Fruit fly (Drosophila melanogaster) whole organism, embryonic: ENCODE results near the gene Ino80.

Experiments
- CG15479 ChIP-seq: fragments of 200-800 bp; sonication (Bioruptor generic); optimal IDR thresholded peaks from 3 replicates; lab custom pipeline; 2019; ENCODE audit warnings: missing biosample characterization, mild to moderate bottlenecking, missing genetic modification characterization, moderate library complexity
- p53 ChIP-seq: fragments of 200-800 bp; sonication (Bioruptor generic); optimal IDR thresholded peaks from 2 replicates; lab custom pipeline; 2016; ENCODE audit warnings: missing biosample characterization, missing genetic modification characterization

- TF ChIP-seq CG15479 (GFP tag; lab: Kevin White, UChicago) (no peak), p53 (GFP tag; lab: Kevin White, UChicago) (no peak)
Measured at dm6 chr3R:19398467-19398866, 4.5 kb downstream of the Ino80 start, which contains the start of gene CG31244.
